Fruit fly (Drosophila melanogaster) whole organism, embryonic: ENCODE measurements around the gene zye.
A peak's percentile ranks its signal among the peaks of the same experiment; 100 is the strongest.

Experiments
- CG10959 ChIP-seq: fragments of 200-800 bp; sonication (Bioruptor generic); IDR thresholded peaks from 2 replicates; pipeline ENCODE4 v1.3.6; 2022; ENCODE audit warnings: missing biosample characterization, missing genetic modification characterization
- CG15011 ChIP-seq: fragments of 200-800 bp; sonication (Bioruptor generic); optimal IDR thresholded peaks from 3 replicates; lab custom pipeline; 2018; ENCODE audit warnings: missing biosample characterization, mild to moderate bottlenecking, missing genetic modification characterization
- CG1792 ChIP-seq: fragments of 200-800 bp; sonication (Bioruptor generic); optimal IDR thresholded peaks from 2 replicates; lab custom pipeline; 2016; ENCODE audit warnings: missing biosample characterization, missing genetic modification characterization
- CG18011 ChIP-seq: fragments of 200-800 bp; sonication (Bioruptor generic); optimal IDR thresholded peaks from 2 replicates; lab custom pipeline; 2017; ENCODE audit warnings: missing biosample characterization, missing genetic modification characterization, mild to moderate bottlenecking, moderate library complexity, missing genotype
- CG31224 ChIP-seq: fragments of 200-800 bp; sonication (Bioruptor generic); IDR thresholded peaks from 2 replicates; pipeline ENCODE4 v1.3.6; 2022; ENCODE audit warnings: missing biosample characterization, missing genetic modification characterization
- CG31388 ChIP-seq: fragments of 200-800 bp; sonication (Bioruptor generic); optimal IDR thresholded peaks from 2 replicates; lab custom pipeline; 2016; ENCODE audit warnings: missing biosample characterization, missing genetic modification characterization
- bigmax ChIP-seq: fragments of 200-800 bp; sonication (Bioruptor generic); optimal IDR thresholded peaks from 2 replicates; lab custom pipeline; 2018; ENCODE audit warnings: missing biosample characterization, mild to moderate bottlenecking, missing genetic modification characterization
- eyg ChIP-seq: fragments of 200-800 bp; sonication (Bioruptor generic); optimal IDR thresholded peaks from 3 replicates; lab custom pipeline; 2016; ENCODE audit warnings: missing biosample characterization, missing genetic modification characterization
- lbe ChIP-seq: fragments of 200-800 bp; sonication (Bioruptor generic); optimal IDR thresholded peaks from 2 replicates; lab custom pipeline; 2016; ENCODE audit warnings: missing biosample characterization, mild to moderate bottlenecking, missing genetic modification characterization
- seq ChIP-seq: fragments of 200-800 bp; sonication (Bioruptor generic); IDR thresholded peaks from 2 replicates; pipeline ENCODE4 v1.3.6; 2022; ENCODE audit warnings: missing biosample characterization, missing genetic modification characterization
- stwl ChIP-seq: fragments of 200-800 bp; sonication (Bioruptor generic); optimal IDR thresholded peaks from 3 replicates; lab custom pipeline; 2018; ENCODE audit warnings: missing biosample characterization, mild to moderate bottlenecking, missing genetic modification characterization, moderate library complexity
- tio ChIP-seq: fragments of 200-800 bp; sonication (Bioruptor generic); optimal IDR thresholded peaks from 2 replicates; lab custom pipeline; 2017; ENCODE audit warnings: missing biosample characterization, missing genetic modification characterization, inconsistent platforms

dm6 chr3L:20387038-20387842 lies 26.2 kb upstream of the zye start:
- no peak for TF ChIP-seq CG31224
- TF ChIP-seq CG1792: no peak
- TF ChIP-seq eyg (GFP tag; lab: Kevin White, UChicago): no peak
- no peak for TF ChIP-seq bigmax (GFP tag; lab: Kevin White, UChicago)
- TF ChIP-seq CG18011 (GFP tag; lab: Kevin White, UChicago): no peak
- TF ChIP-seq tio (GFP tag; lab: Kevin White, UChicago): no peak
- peak; percentile 16 for TF ChIP-seq lbe (GFP tag; lab: Kevin White, UChicago)
- no peak for TF ChIP-seq CG31388 (GFP tag; lab: Kevin White, UChicago)
- TF ChIP-seq seq (GFP tag; lab: Robert Waterston, UW): no peak
- TF ChIP-seq CG15011 (GFP tag; lab: Kevin White, UChicago): no peak
- no peak for TF ChIP-seq stwl (tag; lab: Kevin White, UChicago)
- TF ChIP-seq CG10959 (GFP tag; lab: Robert Waterston, UW): no peak
